Worm (Caenorhabditis elegans): ENCODE measurements around the gene acbp-5.
A peak's percentile ranks its signal among the peaks of the same experiment; 100 is the strongest.

The acbp-5 gene

DNA sequence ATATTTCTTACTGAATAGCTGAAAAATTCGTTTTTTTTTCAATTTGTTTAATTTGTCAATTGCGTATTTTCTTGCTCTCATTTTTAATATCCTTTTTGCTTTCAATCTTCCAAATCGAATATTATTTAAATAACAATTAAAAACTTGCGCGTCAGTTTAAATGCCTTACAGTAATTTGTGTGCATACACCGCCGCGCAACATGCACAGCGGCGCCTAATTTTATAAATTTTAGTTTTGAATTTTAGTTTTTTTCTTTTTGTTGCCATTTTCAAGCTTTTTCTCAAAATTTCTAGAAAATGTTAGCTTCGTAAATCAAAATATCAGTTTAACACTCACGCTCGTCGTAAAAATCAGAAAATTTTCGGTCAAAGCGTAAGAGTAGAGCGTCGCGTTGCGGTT, 41.8 kb upstream of the acbp-5 start (continued):
- TF ChIP-seq unc-62 (GFP tag; optimal IDR thresholded peaks at IDR 0.05) (no peak), athp-1 (tag; optimal IDR thresholded peaks at IDR 0.05) (no peak), mxl-1 (tag; optimal IDR thresholded peaks at IDR 0.05) (no peak), ceh-100 (GFP tag; IDR thresholded peaks at IDR 0.05) (no peak), ztf-26 (tag; optimal IDR thresholded peaks at IDR 0.05) (no peak), let-607 (tag; optimal IDR thresholded peaks at IDR 0.05) (no peak), D2030.7 (GFP tag; IDR thresholded peaks at IDR 0.05) (peak; percentile 57), unc-130 (GFP tag; optimal IDR thresholded peaks at IDR 0.05) (no peak), bed-1 (GFP tag; IDR thresholded peaks at IDR 0.05) (no peak), egrh-3 (GFP tag; IDR thresholded peaks at IDR 0.05) (no peak), snpc-1.3 (tag; optimal IDR thresholded peaks at IDR 0.05; ENCODE audit: insufficient read depth) (peak; percentile 36), pbrm-1 (GFP tag; IDR thresholded peaks at IDR 0.05) (no peak), dpl-1 (GFP tag; optimal IDR thresholded peaks at IDR 0.05) (peak; percentile 60), mcd-1 (GFP tag; IDR thresholded peaks at IDR 0.05) (no peak), madf-3 (GFP tag; IDR thresholded peaks at IDR 0.05) (no peak), zfh-2 (GFP tag; conservative IDR thresholded peaks at IDR 0.05) (no peak), F22D6.2 (tag; optimal IDR thresholded peaks at IDR 0.05) (no peak), hsf-1 (GFP tag; IDR thresholded peaks at IDR 0.05) (no peak), K12H6.12 (tag; optimal IDR thresholded peaks at IDR 0.05) (no peak), lin-54 (GFP tag; optimal IDR thresholded peaks at IDR 0.05) (peak; percentile 7), nhr-27 (tag; optimal IDR thresholded peaks at IDR 0.05) (no peak), pha-4 (tag; optimal IDR thresholded peaks at IDR 0.05) (no peak), cebp-2 (GFP tag; IDR thresholded peaks at IDR 0.05) (no peak), F23B12.7 (tag; optimal IDR thresholded peaks at IDR 0.05; ENCODE audit: insufficient read depth) (no peak), fkh-3 (tag; optimal IDR thresholded peaks at IDR 0.05) (no peak), madf-6 (GFP tag; IDR thresholded peaks at IDR 0.05) (peak; percentile 74), mes-4 (tag; optimal IDR thresholded peaks at IDR 0.05) (no peak), ceh-79 (tag; optimal IDR thresholded peaks at IDR 0.05) (no peak), xnd-1 (tag; optimal IDR thresholded peaks at IDR 0.05) (peak; percentile 54), repo-1 (tag; optimal IDR thresholded peaks at IDR 0.05) (no peak), tbp1 (GFP tag; optimal IDR thresholded peaks at IDR 0.05) (no peak), Y95B8A.8 (GFP tag; IDR thresholded peaks at IDR 0.05) (no peak), tbx-9 (tag; optimal IDR thresholded peaks at IDR 0.05; ENCODE audit: borderline replicate concordance) (no peak), Y53F4B.3 (GFP tag; IDR thresholded peaks at IDR 0.05) (no peak), ztf-18 (tag; optimal IDR thresholded peaks at IDR 0.05) (no peak), tlf-1 (GFP tag; optimal IDR thresholded peaks at IDR 0.05) (no peak), dox-1 (GFP tag; IDR thresholded peaks at IDR 0.05) (no peak), madf-10 (tag; optimal IDR thresholded peaks at IDR 0.05) (no peak), lin-26 (GFP tag; IDR thresholded peaks at IDR 0.05) (no peak), ZK185.1 (tag; optimal IDR thresholded peaks at IDR 0.05; ENCODE audit: poor library complexity, severe bottlenecking) (no peak), madf-8 (GFP tag; conservative IDR thresholded peaks at IDR 0.05) (peak; percentile 51; the same call in 1 of the 2 replicates)

DNA sequence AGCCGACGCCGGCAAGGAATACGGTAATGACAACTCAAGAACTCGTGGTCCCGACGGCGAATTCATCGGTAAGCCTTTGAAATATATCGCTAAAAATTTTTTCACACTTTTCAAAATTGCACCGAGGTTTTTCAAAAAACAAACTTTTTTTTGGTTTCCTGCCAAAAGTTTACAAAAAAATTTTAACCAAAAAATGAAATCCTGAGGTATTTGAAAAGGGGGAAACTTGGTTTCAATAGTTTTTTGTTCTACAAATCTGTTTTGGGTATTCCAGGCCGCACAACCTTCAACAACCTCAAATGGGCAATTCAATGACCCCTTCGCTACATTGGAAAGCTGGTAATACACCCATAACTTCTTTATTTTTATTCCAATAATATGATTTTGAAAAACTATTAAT, 40.5 kb upstream of the acbp-5 start:
- TF ChIP-seq K12H6.12 (tag; optimal IDR thresholded peaks at IDR 0.05), result no peak
- TF ChIP-seq snpc-1.3 (tag; optimal IDR thresholded peaks at IDR 0.05; ENCODE audit: insufficient read depth), result no peak
- no peak for TF ChIP-seq hlh-12 (tag; optimal IDR thresholded peaks at IDR 0.05)
- TF ChIP-seq unc-130 (GFP tag; optimal IDR thresholded peaks at IDR 0.05), result no peak
- TF ChIP-seq bed-2 (GFP tag; IDR thresholded peaks at IDR 0.05), result no peak
- no peak for TF ChIP-seq nhr-80 (tag; optimal IDR thresholded peaks at IDR 0.05)
- TF ChIP-seq B0019.2 (GFP tag; conservative IDR thresholded peaks at IDR 0.05), result no peak

Measured in whole organism, young adult.